Worm (Caenorhabditis elegans) whole organism, L1 larva: ENCODE results near the gene ZK688.4.

Experiments
- C34B4.2 ChIP-seq: sonication (generic microtip); optimal IDR thresholded peaks from 2 replicates; lab custom pipeline; 2017; ENCODE audit warnings: mild to moderate bottlenecking, missing genetic modification characterization, missing compliant biosample characterization
- Y116A8C.19 ChIP-seq: sonication (generic microtip); optimal IDR thresholded peaks from 2 replicates; lab custom pipeline; 2016; ENCODE audit warnings: missing compliant biosample characterization, missing genetic modification characterization, borderline replicate concordance
- aha-1 ChIP-seq: fragments of 150-350 bp; optimal IDR thresholded peaks from 2 replicates; lab custom pipeline; 2014; ENCODE audit warnings: missing biosample characterization, missing genetic modification characterization
- aly-2 ChIP-seq: fragments of 150-350 bp; optimal IDR thresholded peaks from 2 replicates; lab custom pipeline; 2014; ENCODE audit warnings: missing biosample characterization, missing genetic modification characterization
- ama-1 ChIP-seq: fragments of 150-350 bp; optimal IDR thresholded peaks from 2 replicates; lab custom pipeline; 2014
- blmp-1 ChIP-seq: fragments of 150-350 bp; optimal IDR thresholded peaks from 2 replicates; lab custom pipeline; 2014; ENCODE audit warnings: missing biosample characterization, missing genetic modification characterization
- ceh-63 ChIP-seq: fragments of 200-800 bp; sonication (Bioruptor generic); optimal IDR thresholded peaks from 2 replicates; lab custom pipeline; 2018; ENCODE audit warnings: mild to moderate bottlenecking, missing genetic modification characterization, missing compliant biosample characterization
- ces-1 ChIP-seq: fragments of 150-350 bp; optimal IDR thresholded peaks from 2 replicates; lab custom pipeline; 2014; ENCODE audit warnings: missing biosample characterization, missing genetic modification reagents, missing genetic modification characterization
- dsc-1 ChIP-seq: sonication (generic microtip); optimal IDR thresholded peaks from 2 replicates; lab custom pipeline; 2016; ENCODE audit warnings: mild to moderate bottlenecking, missing genetic modification characterization, missing compliant biosample characterization
- efl-1 ChIP-seq, 4 experiments: fragments of 150-350 bp; optimal IDR thresholded peaks in 3 of 4; peaks in 1 of 4; 1 replicate in 1 of 4; 2 replicates in 3 of 4; lab custom pipeline; 2014; ENCODE audit warnings: missing biosample characterization in 2 of 4, missing genetic modification characterization in 2 of 4, missing genetic modification reagents in 2 of 4
- egl-13 ChIP-seq: sonication (generic microtip); optimal IDR thresholded peaks from 2 replicates; lab custom pipeline; 2016; ENCODE audit warnings: missing genotype, missing genetic modification reagents, missing genetic modification characterization, missing compliant biosample characterization
- egl-27 ChIP-seq, 2 experiments: fragments of 150-350 bp in 1 of 2; sonication (generic microtip); optimal IDR thresholded peaks; 3 replicates each; lab custom pipeline; 2017 to 2018; ENCODE audit warnings: missing biosample characterization in 2 of 2, missing genetic modification characterization in 2 of 2, missing genetic modification reagents in 2 of 2
- fkh-10 ChIP-seq: sonication (generic microtip); optimal IDR thresholded peaks from 2 replicates; lab custom pipeline; 2017; ENCODE audit warnings: missing biosample characterization, missing genetic modification reagents, missing genetic modification characterization
- fkh-8 ChIP-seq: sonication (generic microtip); optimal IDR thresholded peaks from 2 replicates; lab custom pipeline; 2016; ENCODE audit warnings: mild to moderate bottlenecking, missing genetic modification characterization, missing compliant biosample characterization
- hlh-4 ChIP-seq: sonication (generic microtip); optimal IDR thresholded peaks from 2 replicates; lab custom pipeline; 2016; ENCODE audit warnings: mild to moderate bottlenecking, missing genetic modification characterization, missing compliant biosample characterization
- irx-1 ChIP-seq: sonication (generic microtip); optimal IDR thresholded peaks from 2 replicates; lab custom pipeline; 2016; ENCODE audit warnings: missing genetic modification characterization, missing compliant biosample characterization
- lin-14 ChIP-seq: fragments of 200-800 bp; sonication (Bioruptor generic); optimal IDR thresholded peaks from 2 replicates; lab custom pipeline; 2018; ENCODE audit warnings: mild to moderate bottlenecking, missing genetic modification characterization, moderate library complexity, missing compliant biosample characterization
- lin-35 ChIP-seq, 2 experiments: fragments of 150-350 bp; optimal IDR thresholded peaks; 2 replicates each; lab custom pipeline; 2014; ENCODE audit warnings: missing biosample characterization in 2 of 2, missing genetic modification characterization in 2 of 2, missing genetic modification reagents in 2 of 2
- lin-39 ChIP-seq: fragments of 150-350 bp; optimal IDR thresholded peaks from 2 replicates; lab custom pipeline; 2014; ENCODE audit warnings: missing biosample characterization, missing genetic modification reagents, missing genetic modification characterization
- lsy-2 ChIP-seq, 2 experiments: fragments of 150-350 bp; optimal IDR thresholded peaks; 2 replicates each; lab custom pipeline; 2014; ENCODE audit warnings: missing biosample characterization in 2 of 2, missing genetic modification characterization in 2 of 2
- mdl-1 ChIP-seq, 2 experiments: fragments of 150-350 bp; optimal IDR thresholded peaks; 2 replicates each; lab custom pipeline; 2014 to 2017; ENCODE audit warnings: missing biosample characterization in 2 of 2, missing genetic modification characterization in 2 of 2, inconsistent platforms in 1 of 2
- mep-1 ChIP-seq: fragments of 150-350 bp; optimal IDR thresholded peaks from 2 replicates; lab custom pipeline; 2014; ENCODE audit warnings: missing biosample characterization, missing genetic modification characterization
- nhr-11 ChIP-seq: fragments of 150-350 bp; optimal IDR thresholded peaks from 2 replicates; lab custom pipeline; 2014; ENCODE audit warnings: missing biosample characterization, missing genetic modification characterization
- nhr-12 ChIP-seq: sonication (generic microtip); optimal IDR thresholded peaks from 2 replicates; lab custom pipeline; 2017; ENCODE audit warnings: missing biosample characterization, missing genetic modification characterization
- nhr-19 ChIP-seq: fragments of 200-800 bp; sonication (Bioruptor generic); conservative IDR thresholded peaks from 2 replicates; pipeline ENCODE4 v1.3.6; 2022; ENCODE audit warnings: missing genetic modification characterization, missing compliant biosample characterization
- nhr-20 ChIP-seq: sonication (generic microtip); optimal IDR thresholded peaks from 2 replicates; lab custom pipeline; 2016; ENCODE audit warnings: mild to moderate bottlenecking, missing genetic modification characterization, missing compliant biosample characterization
- nhr-28 ChIP-seq: fragments of 150-350 bp; optimal IDR thresholded peaks from 2 replicates; lab custom pipeline; 2014; ENCODE audit warnings: missing biosample characterization, missing genetic modification characterization
- nhr-71 ChIP-seq: sonication (generic microtip); optimal IDR thresholded peaks from 2 replicates; lab custom pipeline; 2016; ENCODE audit warnings: mild to moderate bottlenecking, missing genetic modification characterization, moderate library complexity, missing compliant biosample characterization
- pag-3 ChIP-seq: sonication (generic microtip); optimal IDR thresholded peaks from 2 replicates; lab custom pipeline; 2017; ENCODE audit warnings: missing genetic modification characterization, mild to moderate bottlenecking, missing compliant biosample characterization, antibody characterized with exemption, borderline replicate concordance; ENCODE audit not compliant: insufficient read depth
- pax-3 ChIP-seq: fragments of 200-800 bp; sonication (Bioruptor generic); optimal IDR thresholded peaks from 2 replicates; lab custom pipeline; 2018; ENCODE audit warnings: mild to moderate bottlenecking, missing genetic modification characterization, moderate library complexity, missing compliant biosample characterization
- pqm-1 ChIP-seq: sonication (generic microtip); optimal IDR thresholded peaks from 3 replicates; lab custom pipeline; 2017; ENCODE audit warnings: missing biosample characterization, missing genetic modification characterization
- rnt-1 ChIP-seq: sonication (generic microtip); optimal IDR thresholded peaks from 2 replicates; lab custom pipeline; 2016; ENCODE audit warnings: mild to moderate bottlenecking, missing genetic modification characterization, moderate library complexity, missing compliant biosample characterization
- skn-1 ChIP-seq: fragments of 150-350 bp; optimal IDR thresholded peaks from 2 replicates; lab custom pipeline; 2014; ENCODE audit warnings: missing biosample characterization, missing genetic modification characterization
- snu-23 ChIP-seq: sonication (generic microtip); optimal IDR thresholded peaks from 2 replicates; lab custom pipeline; 2016; ENCODE audit warnings: missing genetic modification characterization, missing compliant biosample characterization
- sox-4 ChIP-seq: sonication (generic microtip); optimal IDR thresholded peaks from 2 replicates; lab custom pipeline; 2016; ENCODE audit warnings: missing genetic modification characterization, missing compliant biosample characterization
- sptf-1 ChIP-seq: fragments of 150-350 bp; optimal IDR thresholded peaks from 2 replicates; lab custom pipeline; 2014; ENCODE audit warnings: missing biosample characterization, missing genetic modification characterization
- swsn-7 ChIP-seq: sonication (generic microtip); optimal IDR thresholded peaks from 2 replicates; lab custom pipeline; 2016; ENCODE audit warnings: missing genetic modification characterization, missing compliant biosample characterization
- tlp-1 ChIP-seq: fragments of 150-350 bp; optimal IDR thresholded peaks from 2 replicates; lab custom pipeline; 2014; ENCODE audit warnings: missing biosample characterization, missing genetic modification characterization
- unc-130 ChIP-seq: fragments of 150-350 bp; optimal IDR thresholded peaks from 2 replicates; lab custom pipeline; 2017; ENCODE audit warnings: missing biosample characterization, missing genetic modification characterization, inconsistent platforms
- unc-30 ChIP-seq: sonication (generic microtip); optimal IDR thresholded peaks from 2 replicates; lab custom pipeline; 2017; ENCODE audit warnings: missing biosample characterization, missing genetic modification characterization
- unc-62 ChIP-seq: fragments of 150-350 bp; optimal IDR thresholded peaks from 2 replicates; lab custom pipeline; 2014; ENCODE audit warnings: missing biosample characterization, missing genetic modification reagents, missing genetic modification characterization
- unc-86 ChIP-seq: sonication (generic microtip); optimal IDR thresholded peaks from 2 replicates; lab custom pipeline; 2016; ENCODE audit warnings: missing genetic modification characterization, missing compliant biosample characterization
- vab-15 ChIP-seq: sonication (generic microtip); optimal IDR thresholded peaks from 2 replicates; lab custom pipeline; 2017; ENCODE audit warnings: missing genotype, mild to moderate bottlenecking, missing genetic modification characterization, missing compliant biosample characterization
- ztf-4 ChIP-seq: fragments of 150-350 bp; optimal IDR thresholded peaks from 2 replicates; lab custom pipeline; 2014; ENCODE audit warnings: missing biosample characterization, missing genetic modification characterization

ZK688.4 gene

ce11 chrIII:7880132-7880715, 14.6 kb upstream of the ZK688.4 start:
- no peak for TF ChIP-seq pax-3 (tag; lab: Kevin White, UChicago)
- no peak for TF ChIP-seq mdl-1 (tag; optimal IDR thresholded peaks at IDR 0.05; lab: Kevin White, UChicago)
- TF ChIP-seq egl-27 (tag; optimal IDR thresholded peaks at IDR 0.05; lab: Kevin White, UChicago) = no peak
- peak; percentile 53 for TF ChIP-seq rnt-1 (tag; lab: Kevin White, UChicago)
- TF ChIP-seq nhr-20 (tag; lab: Kevin White, UChicago) = peak; percentile 27
- TF ChIP-seq aly-2 (tag; lab: Kevin White, UChicago) = no peak
- no peak for TF ChIP-seq pqm-1 (tag; lab: Kevin White, UChicago)
- TF ChIP-seq lin-35 (GFP tag; optimal IDR thresholded peaks at IDR 0.05; lab: Kevin White, UChicago) = no peak
- TF ChIP-seq irx-1 (tag; lab: Kevin White, UChicago) = no peak
- TF ChIP-seq ceh-63 (GFP tag; lab: Kevin White, UChicago) = no peak
- no peak for TF ChIP-seq C34B4.2 (tag; lab: Kevin White, UChicago)
- TF ChIP-seq lin-14 (GFP tag; lab: Kevin White, UChicago) = peak; percentile 78
- TF ChIP-seq unc-62 = no peak
- TF ChIP-seq skn-1 (tag; lab: Kevin White, UChicago) = no peak
- TF ChIP-seq sptf-1 (tag; lab: Kevin White, UChicago) = no peak
- TF ChIP-seq unc-30 (tag; lab: Kevin White, UChicago) = no peak
- no peak for TF ChIP-seq aha-1 (tag; lab: Kevin White, UChicago)
- TF ChIP-seq nhr-11 (tag; lab: Kevin White, UChicago) = no peak
- TF ChIP-seq mep-1 (tag; lab: Kevin White, UChicago) = no peak
- no peak for TF ChIP-seq ces-1 (GFP tag; lab: Kevin White, UChicago)
- no peak for TF ChIP-seq swsn-7 (tag; lab: Kevin White, UChicago)
- TF ChIP-seq nhr-71 (tag; lab: Kevin White, UChicago) = peak; percentile 46
- no peak for TF ChIP-seq fkh-8 (tag; lab: Kevin White, UChicago)
- TF ChIP-seq efl-1 (optimal IDR thresholded peaks at IDR 0.05; lab: Kevin White, UChicago) = no peak
- TF ChIP-seq efl-1 (GFP tag; optimal IDR thresholded peaks at IDR 0.05 in 1 of 2; lab: Kevin White, UChicago) = peak in 1 of 2 experiments; percentile 61
- no peak for TF ChIP-seq nhr-12 (tag; lab: Kevin White, UChicago)
- TF ChIP-seq Y116A8C.19 (tag; lab: Kevin White, UChicago) = no peak
- no peak for TF ChIP-seq ztf-4 (tag; lab: Kevin White, UChicago)
- no peak for TF ChIP-seq hlh-4
- no peak for TF ChIP-seq egl-13 (tag; lab: Kevin White, UChicago)
- TF ChIP-seq dsc-1 (tag; lab: Kevin White, UChicago) = peak; percentile 50
- no peak for TF ChIP-seq sox-4 (tag; lab: Kevin White, UChicago)
- no peak for TF ChIP-seq blmp-1
- no peak for TF ChIP-seq vab-15
- TF ChIP-seq ama-1 = no peak
- peak; percentile 10; the same call in 1 of the 2 replicates for TF ChIP-seq nhr-19 (GFP tag; lab: Robert Waterston, UW)
- no peak for TF ChIP-seq tlp-1 (tag; lab: Kevin White, UChicago)
- peak; percentile 20 for TF ChIP-seq snu-23
- no peak for TF ChIP-seq lin-39 (tag; lab: Kevin White, UChicago)
- no peak for TF ChIP-seq pag-3 (tag; lab: Kevin White, UChicago)
- no peak for TF ChIP-seq fkh-10 (GFP tag; lab: Kevin White, UChicago)
- TF ChIP-seq unc-86 (tag; lab: Kevin White, UChicago) = no peak
- no peak for TF ChIP-seq nhr-28 (tag; lab: Kevin White, UChicago)
- peak; percentile 21 for TF ChIP-seq unc-130
- TF ChIP-seq lsy-2 (tag; optimal IDR thresholded peaks at IDR 0.05; lab: Kevin White, UChicago) = peak in 1 of 2 experiments; percentile 54
